Worm (Caenorhabditis elegans) whole organism, L3 larva: ENCODE data around the gene pcs-1.

Source experiments
- R02D3.7 ChIP-seq: fragments of 150-350 bp; optimal IDR thresholded peaks from 2 replicates; lab custom pipeline; 2014; ENCODE audit warnings: missing biosample characterization, missing genetic modification characterization
- ZK546.5 ChIP-seq: sonication (generic microtip); optimal IDR thresholded peaks from 2 replicates; lab custom pipeline; 2017; ENCODE audit warnings: missing biosample characterization, missing genetic modification characterization
- aly-2 ChIP-seq: fragments of 150-350 bp; optimal IDR thresholded peaks from 2 replicates; lab custom pipeline; 2014; ENCODE audit warnings: missing biosample characterization, missing genetic modification characterization
- ama-1 ChIP-seq: fragments of 150-350 bp; optimal IDR thresholded peaks from 2 replicates; lab custom pipeline; 2018
- ceh-16 ChIP-seq: sonication (generic microtip); optimal IDR thresholded peaks from 2 replicates; lab custom pipeline; 2017; ENCODE audit warnings: missing biosample characterization, missing genetic modification characterization
- ceh-28 ChIP-seq: fragments of 150-350 bp; optimal IDR thresholded peaks from 2 replicates; lab custom pipeline; 2014; ENCODE audit warnings: missing biosample characterization, missing genetic modification reagents, missing genetic modification characterization
- ceh-82 ChIP-seq: fragments of 150-350 bp; optimal IDR thresholded peaks from 2 replicates; lab custom pipeline; 2014; ENCODE audit warnings: missing biosample characterization, missing genetic modification characterization
- ceh-9 ChIP-seq: sonication (generic microtip); optimal IDR thresholded peaks from 2 replicates; lab custom pipeline; 2018; ENCODE audit warnings: missing biosample characterization, missing genetic modification characterization
- daf-12 ChIP-seq: fragments of 150-350 bp; optimal IDR thresholded peaks from 2 replicates; lab custom pipeline; 2014; ENCODE audit warnings: missing biosample characterization, missing genetic modification reagents, missing genetic modification characterization
- egl-27 ChIP-seq: sonication (generic microtip); optimal IDR thresholded peaks from 4 replicates; lab custom pipeline; 2017; ENCODE audit warnings: missing biosample characterization, missing genetic modification reagents, missing genetic modification characterization
- egl-5 ChIP-seq: fragments of 150-350 bp; optimal IDR thresholded peaks from 2 replicates; lab custom pipeline; 2017; ENCODE audit warnings: missing biosample characterization, missing genetic modification reagents, missing genetic modification characterization, inconsistent platforms
- elt-1 ChIP-seq: fragments of 150-350 bp; optimal IDR thresholded peaks from 2 replicates; lab custom pipeline; 2014; ENCODE audit warnings: missing biosample characterization, missing genetic modification characterization
- elt-2 ChIP-seq: sonication (generic microtip); optimal IDR thresholded peaks from 2 replicates; lab custom pipeline; 2016; ENCODE audit warnings: missing genetic modification reagents, mild to moderate bottlenecking, missing genetic modification characterization, missing compliant biosample characterization
- elt-3 ChIP-seq, 3 experiments: fragments of 150-350 bp in 1 of 3; sonication (generic microtip) in 2 of 3; optimal IDR thresholded peaks; 2 replicates in 2 of 3; 4 replicates in 1 of 3; lab custom pipeline; 2014 to 2017; ENCODE audit warnings: missing biosample characterization in 3 of 3, missing genetic modification characterization in 3 of 3
- eor-1 ChIP-seq, 2 experiments: fragments of 150-350 bp; optimal IDR thresholded peaks; 2 replicates each; lab custom pipeline; 2014 to 2018; ENCODE audit warnings: missing biosample characterization in 2 of 2, missing genetic modification characterization in 2 of 2
- fkh-10 ChIP-seq: sonication (generic microtip); optimal IDR thresholded peaks from 2 replicates; lab custom pipeline; 2017; ENCODE audit warnings: missing biosample characterization, missing genetic modification reagents, missing genetic modification characterization
- fkh-2 ChIP-seq: fragments of 150-350 bp; optimal IDR thresholded peaks from 2 replicates; lab custom pipeline; 2014; ENCODE audit warnings: missing biosample characterization, missing genetic modification reagents, missing genetic modification characterization
- fos-1 ChIP-seq: fragments of 150-350 bp; optimal IDR thresholded peaks from 2 replicates; lab custom pipeline; 2014; ENCODE audit warnings: missing biosample characterization, missing genetic modification characterization
- hmg-11 ChIP-seq: sonication (generic microtip); optimal IDR thresholded peaks from 2 replicates; lab custom pipeline; 2016; ENCODE audit warnings: missing genetic modification characterization, missing compliant biosample characterization
- jun-1 ChIP-seq: fragments of 150-350 bp; optimal IDR thresholded peaks from 2 replicates; lab custom pipeline; 2014; ENCODE audit warnings: missing biosample characterization, missing genetic modification reagents, missing genetic modification characterization
- lin-15B ChIP-seq: fragments of 150-350 bp; optimal IDR thresholded peaks from 2 replicates; lab custom pipeline; 2014; ENCODE audit warnings: missing biosample characterization, missing genetic modification characterization
- lin-39 ChIP-seq: fragments of 150-350 bp; optimal IDR thresholded peaks from 2 replicates; lab custom pipeline; 2018; ENCODE audit warnings: missing biosample characterization, missing genetic modification reagents, missing genetic modification characterization
- lsy-12 ChIP-seq: sonication (generic microtip); optimal IDR thresholded peaks from 2 replicates; lab custom pipeline; 2016; ENCODE audit warnings: mild to moderate bottlenecking, missing genetic modification characterization, missing compliant biosample characterization
- mdl-1 ChIP-seq: fragments of 150-350 bp; optimal IDR thresholded peaks from 2 replicates; lab custom pipeline; 2014; ENCODE audit warnings: missing biosample characterization, missing genetic modification characterization
- mml-1 ChIP-seq: fragments of 150-350 bp; sonication (generic microtip); optimal IDR thresholded peaks from 3 replicates; lab custom pipeline; 2014; ENCODE audit warnings: missing biosample characterization, missing genetic modification characterization
- nfya-1 ChIP-seq: sonication (generic microtip); optimal IDR thresholded peaks from 2 replicates; lab custom pipeline; 2017; ENCODE audit warnings: missing genetic modification characterization, mild to moderate bottlenecking, missing compliant biosample characterization, antibody characterized with exemption, moderate library complexity; ENCODE audit not compliant: insufficient read depth
- nhr-11 ChIP-seq: fragments of 150-350 bp; optimal IDR thresholded peaks from 2 replicates; lab custom pipeline; 2014; ENCODE audit warnings: missing biosample characterization, missing genetic modification characterization
- nhr-12 ChIP-seq: fragments of 150-350 bp; optimal IDR thresholded peaks from 2 replicates; lab custom pipeline; 2014; ENCODE audit warnings: missing biosample characterization, missing genetic modification characterization
- nhr-23 ChIP-seq: fragments of 150-350 bp; optimal IDR thresholded peaks from 2 replicates; lab custom pipeline; 2014; ENCODE audit warnings: missing biosample characterization, missing genetic modification reagents, missing genetic modification characterization
- nhr-237 ChIP-seq: fragments of 150-350 bp; optimal IDR thresholded peaks from 2 replicates; lab custom pipeline; 2014; ENCODE audit warnings: missing biosample characterization, missing genetic modification characterization
- nhr-25 ChIP-seq: sonication (generic microtip); optimal IDR thresholded peaks from 2 replicates; lab custom pipeline; 2017; ENCODE audit warnings: missing biosample characterization, missing genetic modification characterization
- nhr-28 ChIP-seq: fragments of 150-350 bp; optimal IDR thresholded peaks from 2 replicates; lab custom pipeline; 2014; ENCODE audit warnings: missing biosample characterization, missing genetic modification characterization
- nhr-43 ChIP-seq: sonication (generic microtip); optimal IDR thresholded peaks from 2 replicates; lab custom pipeline; 2016; ENCODE audit warnings: mild to moderate bottlenecking, missing genetic modification characterization, missing compliant biosample characterization; ENCODE audit not compliant: poor library complexity, severe bottlenecking
- nhr-76 ChIP-seq: fragments of 150-350 bp; sonication (generic microtip); optimal IDR thresholded peaks from 5 replicates; lab custom pipeline; 2014; ENCODE audit warnings: missing biosample characterization, missing genetic modification characterization
- nhr-77 ChIP-seq: fragments of 150-350 bp; optimal IDR thresholded peaks from 2 replicates; lab custom pipeline; 2014; ENCODE audit warnings: missing biosample characterization, missing genetic modification characterization
- pha-4 ChIP-seq: fragments of 150-350 bp; optimal IDR thresholded peaks from 2 replicates; lab custom pipeline; 2014; ENCODE audit warnings: missing biosample characterization, missing genetic modification reagents, missing genetic modification characterization
- pqm-1 ChIP-seq: fragments of 150-350 bp; optimal IDR thresholded peaks from 2 replicates; lab custom pipeline; 2017; ENCODE audit warnings: missing biosample characterization, missing genetic modification characterization, inconsistent platforms
- sea-2 ChIP-seq: fragments of 150-350 bp; sonication (generic microtip); optimal IDR thresholded peaks from 4 replicates; lab custom pipeline; 2014; ENCODE audit warnings: missing biosample characterization, missing genetic modification reagents, missing genetic modification characterization
- skn-1 ChIP-seq: fragments of 150-350 bp; optimal IDR thresholded peaks from 2 replicates; lab custom pipeline; 2014; ENCODE audit warnings: missing biosample characterization, missing genetic modification characterization
- snpc-4 ChIP-seq: fragments of 150-350 bp; optimal IDR thresholded peaks from 2 replicates; lab custom pipeline; 2014; ENCODE audit warnings: missing biosample characterization, missing genetic modification characterization
- tbx-2 ChIP-seq: sonication (generic microtip); optimal IDR thresholded peaks from 2 replicates; lab custom pipeline; 2016; ENCODE audit warnings: mild to moderate bottlenecking, missing genetic modification characterization, missing compliant biosample characterization
- unc-39 ChIP-seq: sonication (generic microtip); optimal IDR thresholded peaks from 4 replicates; lab custom pipeline; 2017; ENCODE audit warnings: missing biosample characterization, missing genetic modification characterization
- unc-62 ChIP-seq: fragments of 150-350 bp; sonication (generic microtip); optimal IDR thresholded peaks from 4 replicates; lab custom pipeline; 2014; ENCODE audit warnings: missing biosample characterization, missing genetic modification reagents, missing genetic modification characterization
- zag-1 ChIP-seq: fragments of 150-350 bp; optimal IDR thresholded peaks from 2 replicates; lab custom pipeline; 2014; ENCODE audit warnings: missing biosample characterization, missing genetic modification characterization
- ztf-11 ChIP-seq: fragments of 150-350 bp; optimal IDR thresholded peaks from 2 replicates; lab custom pipeline; 2014; ENCODE audit warnings: missing biosample characterization, missing genetic modification characterization
- ztf-4 ChIP-seq: fragments of 150-350 bp; optimal IDR thresholded peaks from 2 replicates; lab custom pipeline; 2014; ENCODE audit warnings: missing biosample characterization, missing genetic modification characterization

Gene pcs-1

ce11 chrII:11547254-11547687 is 30.3 kb downstream of the pcs-1 start, which contains the start of gene F54D5.7 (continued):
- TF ChIP-seq mdl-1 = peak; percentile 32
- peak; percentile 75 for TF ChIP-seq ceh-16 (tag; lab: Kevin White, UChicago)
- TF ChIP-seq pqm-1 = no peak
- peak; percentile 7 for TF ChIP-seq unc-62 (GFP tag; lab: Kevin White, UChicago)
- TF ChIP-seq elt-2 (tag; lab: Kevin White, UChicago) = peak; percentile 70

DNA sequence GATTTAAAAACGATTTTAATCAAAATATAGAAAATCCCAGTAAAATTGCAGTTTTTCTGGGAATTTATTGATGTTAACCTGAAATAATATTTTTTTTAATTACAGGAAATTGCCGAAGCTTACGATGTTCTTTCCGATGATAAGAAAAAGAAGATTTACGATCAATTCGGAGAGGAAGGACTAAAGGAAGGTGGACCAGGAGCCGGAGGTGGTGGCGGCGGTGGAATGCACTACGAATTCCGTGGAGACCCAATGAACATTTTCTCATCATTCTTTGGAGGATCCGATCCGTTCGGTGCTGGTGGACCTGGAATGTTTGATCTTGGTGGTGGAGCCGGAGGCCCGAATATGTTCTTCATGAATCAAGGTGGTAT is 31.6 kb downstream of the pcs-1 start:
- TF ChIP-seq nhr-23 (tag; lab: Kevin White, UChicago) (no peak), aly-2 (tag; lab: Kevin White, UChicago) (no peak), eor-1 (tag; optimal IDR thresholded peaks at IDR 0.05; lab: Kevin White, UChicago) (no peak), elt-2 (tag; lab: Kevin White, UChicago) (no peak), ceh-82 (no peak), mml-1 (tag; lab: Kevin White, UChicago) (no peak), hmg-11 (tag; lab: Kevin White, UChicago) (no peak), zag-1 (tag; lab: Kevin White, UChicago) (no peak), tbx-2 (tag; lab: Kevin White, UChicago) (no peak), fos-1 (tag; lab: Kevin White, UChicago) (no peak), nhr-12 (tag; lab: Kevin White, UChicago) (no peak), ceh-28 (tag; lab: Kevin White, UChicago) (no peak), nhr-237 (tag; lab: Kevin White, UChicago) (no peak), lin-15B (tag; lab: Kevin White, UChicago) (no peak)

ce11 chrII:11545299-11545951 is 32.1 kb downstream of the pcs-1 start, which contains the start of gene dnj-13:
Gene dnj-13, plus strand, starts transcription at chrII:11545701.
- no peak for TF ChIP-seq egl-5 (tag; lab: Kevin White, UChicago)
- no peak for TF ChIP-seq nhr-237 (tag; lab: Kevin White, UChicago)
- TF ChIP-seq R02D3.7 (tag; lab: Kevin White, UChicago) = peak; percentile 69
- TF ChIP-seq aly-2 (tag; lab: Kevin White, UChicago) = no peak
- peak; percentile 71 for TF ChIP-seq ceh-82
- peak; percentile 87 for TF ChIP-seq ama-1 (lab: Kevin White, UChicago)
- TF ChIP-seq nhr-11 (tag; lab: Kevin White, UChicago) = peak; percentile 49
- peak; percentile 54 for TF ChIP-seq mdl-1
- peak; percentile 79 for TF ChIP-seq pqm-1
- TF ChIP-seq lin-39 = peak; percentile 71
- no peak for TF ChIP-seq unc-62 (GFP tag; lab: Kevin White, UChicago)
- peak; percentile 91 for TF ChIP-seq nhr-25
- TF ChIP-seq fos-1 (tag; lab: Kevin White, UChicago) = peak; percentile 55
- TF ChIP-seq hmg-11 (tag; lab: Kevin White, UChicago) = peak; percentile 94
- TF ChIP-seq nhr-28 (tag; lab: Kevin White, UChicago) = no peak
- TF ChIP-seq fkh-2 = peak; percentile 75
- peak; percentile 96 for TF ChIP-seq pha-4 (tag; lab: Kevin White, UChicago)
- TF ChIP-seq ceh-28 (tag; lab: Kevin White, UChicago) = peak; percentile 81
- TF ChIP-seq ceh-9 (tag; lab: Kevin White, UChicago) = no peak
- TF ChIP-seq elt-2 (tag; lab: Kevin White, UChicago) = peak; percentile 83
- TF ChIP-seq nhr-12 (tag; lab: Kevin White, UChicago) = no peak
- no peak for TF ChIP-seq mml-1 (tag; lab: Kevin White, UChicago)
- peak; percentile 45 for TF ChIP-seq nhr-76 (tag; lab: Kevin White, UChicago)
- TF ChIP-seq daf-12 (tag; lab: Kevin White, UChicago) = no peak
- TF ChIP-seq nhr-43 (tag; lab: Kevin White, UChicago) = peak; percentile 94
- TF ChIP-seq nfya-1 (tag; lab: Kevin White, UChicago) = peak; percentile 93
- TF ChIP-seq sea-2 (GFP tag; lab: Kevin White, UChicago) = no peak
- peak; percentile 98 for TF ChIP-seq nhr-23 (tag; lab: Kevin White, UChicago)
- TF ChIP-seq ztf-4 (tag; lab: Kevin White, UChicago) = peak; percentile 72
- TF ChIP-seq nhr-77 (tag; lab: Kevin White, UChicago) = peak; percentile 61
- peak; percentile 88 for TF ChIP-seq jun-1 (tag; lab: Kevin White, UChicago)
- TF ChIP-seq tbx-2 (tag; lab: Kevin White, UChicago) = peak; percentile 84
- TF ChIP-seq skn-1 (tag; lab: Kevin White, UChicago) = peak; percentile 68
- TF ChIP-seq unc-39 (tag; lab: Kevin White, UChicago) = no peak
- no peak for TF ChIP-seq ztf-11 (tag; lab: Kevin White, UChicago)
- TF ChIP-seq lsy-12 (tag; lab: Kevin White, UChicago) = peak; percentile 98
- no peak for TF ChIP-seq elt-3 (tag; optimal IDR thresholded peaks at IDR 0.05; lab: Kevin White, UChicago)
- peak; percentile 19 for TF ChIP-seq ZK546.5 (tag; lab: Kevin White, UChicago)
- peak; percentile 85 for TF ChIP-seq fkh-10 (GFP tag; lab: Kevin White, UChicago)
- TF ChIP-seq ceh-16 (tag; lab: Kevin White, UChicago) = peak; percentile 30
- peak; percentile 91 for TF ChIP-seq egl-27
- TF ChIP-seq eor-1 (tag; optimal IDR thresholded peaks at IDR 0.05; lab: Kevin White, UChicago) = peak in 1 of 2 experiments; percentile 84
- peak; percentile 73 for TF ChIP-seq snpc-4 (tag; lab: Kevin White, UChicago)
- TF ChIP-seq elt-1 (tag; lab: Kevin White, UChicago) = peak; percentile 47
